Worm (Caenorhabditis elegans) whole organism, L2 larva: Measurements from ENCODE around the gene nmy-1.

ENCODE experiments used
- aly-2 ChIP-seq: fragments of 150-350 bp; optimal IDR thresholded peaks from 2 replicates; lab custom pipeline; 2014; ENCODE audit warnings: missing biosample characterization, missing genetic modification characterization
- dmd-4 ChIP-seq: sonication (generic microtip); optimal IDR thresholded peaks from 2 replicates; lab custom pipeline; 2017; ENCODE audit warnings: missing biosample characterization, missing genetic modification characterization
- egl-27 ChIP-seq: sonication (generic microtip); optimal IDR thresholded peaks from 3 replicates; lab custom pipeline; 2017; ENCODE audit warnings: missing biosample characterization, missing genetic modification reagents, missing genetic modification characterization
- elt-3 ChIP-seq: sonication (generic microtip); optimal IDR thresholded peaks from 2 replicates; lab custom pipeline; 2017; ENCODE audit warnings: missing biosample characterization, missing genetic modification characterization
- mab-5 ChIP-seq: fragments of 150-350 bp; optimal IDR thresholded peaks from 2 replicates; lab custom pipeline; 2014; ENCODE audit warnings: missing biosample characterization, missing genetic modification characterization
- nhr-25 ChIP-seq: fragments of 150-350 bp; sonication (generic microtip); optimal IDR thresholded peaks from 3 replicates; lab custom pipeline; 2014; ENCODE audit warnings: missing biosample characterization, missing genetic modification characterization
- zag-1 ChIP-seq: fragments of 150-350 bp; optimal IDR thresholded peaks from 2 replicates; lab custom pipeline; 2014; ENCODE audit warnings: missing biosample characterization, missing genetic modification characterization

DNA sequence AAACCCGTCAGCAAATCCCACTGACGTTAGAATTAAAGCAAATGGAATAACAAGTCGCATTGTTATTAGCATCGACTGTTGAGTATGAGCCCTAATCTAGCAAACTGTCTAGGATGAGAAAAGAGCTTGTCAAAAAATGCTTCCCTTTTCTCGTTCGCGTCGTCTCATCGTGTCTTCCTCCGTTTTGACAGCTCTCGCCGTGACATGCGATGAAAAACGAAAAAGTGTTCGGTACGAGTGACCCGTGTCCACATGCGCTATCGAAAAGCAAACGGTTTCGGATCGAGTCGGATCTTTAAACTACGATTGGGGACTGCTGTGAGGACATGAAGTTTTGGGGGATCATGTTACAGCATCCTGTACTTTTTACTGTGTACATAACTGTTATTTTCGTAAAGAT is 47.0 kb upstream of the nmy-1 start, which contains the start of gene comt-1:
- TF ChIP-seq aly-2 (tag; lab: Kevin White, UChicago) (no peak), nhr-25 (tag; lab: Kevin White, UChicago) (no peak), mab-5 (tag; lab: Kevin White, UChicago) (no peak), elt-3 (no peak), egl-27 (no peak), dmd-4 (no peak), zag-1 (tag; lab: Kevin White, UChicago) (no peak)
